Worm (Caenorhabditis elegans): ENCODE data around the gene F45E4.6.

DNA sequence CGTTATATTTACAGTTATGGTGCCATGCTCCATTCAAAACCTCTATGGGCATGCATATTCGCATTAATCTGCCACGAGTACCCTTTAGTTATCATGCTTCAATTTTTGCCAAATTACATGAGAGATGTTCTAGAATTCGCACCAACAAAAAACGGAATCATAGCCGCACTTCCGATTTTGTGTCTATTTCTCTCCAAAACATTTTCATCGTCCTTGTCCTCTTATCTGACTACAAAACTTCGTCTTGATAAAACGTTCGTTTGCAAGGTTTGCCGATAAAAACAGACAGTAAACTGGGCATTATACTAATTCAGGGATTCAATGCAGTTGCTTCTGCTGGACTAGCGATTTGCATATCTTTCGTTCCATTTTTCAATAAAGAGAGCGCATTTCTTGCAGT is 20.9 kb upstream of the F45E4.6 start:
- TF ChIP-seq ztf-29 (GFP tag; IDR thresholded peaks at IDR 0.05) (no peak), T22C8.4 (GFP tag; IDR thresholded peaks at IDR 0.05) (no peak), cog-1 (tag; optimal IDR thresholded peaks at IDR 0.05) (no peak), flt-1 (GFP tag; IDR thresholded peaks at IDR 0.05) (no peak), klf-2 (GFP tag; conservative IDR thresholded peaks at IDR 0.05) (no peak), ztf-23 (GFP tag; IDR thresholded peaks at IDR 0.05) (no peak), tab-1 (GFP tag; IDR thresholded peaks at IDR 0.05) (no peak), med-1 (GFP tag; optimal IDR thresholded peaks at IDR 0.05; ENCODE audit: insufficient read depth) (no peak), ref-1 (GFP tag; conservative IDR thresholded peaks at IDR 0.05) (no peak)

All from whole organism, midembryonic.